Fruit fly (Drosophila melanogaster): ENCODE results near the gene CG4511.

CG4511 gene

dm6 chr3R:10832526-10833165, 21.7 kb upstream of the CG4511 start (continued):
- TF ChIP-seq fkh (GFP tag; optimal IDR thresholded peaks at IDR 0.05) (no peak), dac (GFP tag; optimal IDR thresholded peaks at IDR 0.05) (peak; percentile 68), Smox (GFP tag; optimal IDR thresholded peaks at IDR 0.05) (no peak), CG16779 (tag; optimal IDR thresholded peaks at IDR 0.05) (peak; percentile 79), Eip93F (GFP tag; optimal IDR thresholded peaks at IDR 0.05) (no peak), CG32006 (GFP tag; optimal IDR thresholded peaks at IDR 0.05) (peak; percentile 88), vri (GFP tag; optimal IDR thresholded peaks at IDR 0.05) (no peak), ss (GFP tag; optimal IDR thresholded peaks at IDR 0.05) (peak; percentile 83 to 91), CG6854 (GFP tag; optimal IDR thresholded peaks at IDR 0.05) (no peak), CG15336 (GFP tag; IDR thresholded peaks at IDR 0.05) (peak; percentile 89), Ets21C (GFP tag; optimal IDR thresholded peaks at IDR 0.05) (no peak), CG6808 (GFP tag; optimal IDR thresholded peaks at IDR 0.05) (peak; percentile 93), topi (GFP tag; optimal IDR thresholded peaks at IDR 0.05) (peak; percentile 48), esn (GFP tag; optimal IDR thresholded peaks at IDR 0.05) (no peak), salr (GFP tag; optimal IDR thresholded peaks at IDR 0.05) (peak; percentile 37 to 86), Hr38 (GFP tag; optimal IDR thresholded peaks at IDR 0.05) (no peak), fd59A (GFP tag; optimal IDR thresholded peaks at IDR 0.05) (peak; percentile 73), CG11294 (GFP tag; IDR thresholded peaks at IDR 0.05) (peak; percentile 87), Sox15 (GFP tag; optimal IDR thresholded peaks at IDR 0.05) (no peak), Hr4 (GFP tag; optimal IDR thresholded peaks at IDR 0.05) (peak; percentile 83), Eip75B (GFP tag; optimal IDR thresholded peaks at IDR 0.05) (peak; percentile 88)

dm6 chr3R:10834893-10835292, 19.4 kb upstream of the CG4511 start:
- peak; percentile 92 for TF ChIP-seq CG11902 (GFP tag; optimal IDR thresholded peaks at IDR 0.05)
- TF ChIP-seq CG15336 (GFP tag; IDR thresholded peaks at IDR 0.05) = peak; percentile 97
- peak; percentile 95 for TF ChIP-seq CG10631 (GFP tag; optimal IDR thresholded peaks at IDR 0.05)
- peak; percentile 88 for TF ChIP-seq Blimp-1 (GFP tag; optimal IDR thresholded peaks at IDR 0.05)
- TF ChIP-seq fkh (GFP tag; optimal IDR thresholded peaks at IDR 0.05) = no peak
- TF ChIP-seq Lpt (GFP tag; optimal IDR thresholded peaks at IDR 0.05) = peak; percentile 97
- peak; percentile 95 for TF ChIP-seq CG11762 (GFP tag; optimal IDR thresholded peaks at IDR 0.05; ENCODE audit: insufficient read depth)
- peak; percentile 97 for TF ChIP-seq CG8119 (GFP tag; IDR thresholded peaks at IDR 0.05)
- TF ChIP-seq vri (GFP tag; optimal IDR thresholded peaks at IDR 0.05) = peak; percentile 94
- TF ChIP-seq cyc (GFP tag; optimal IDR thresholded peaks at IDR 0.05) = peak; percentile 95
- TF ChIP-seq Hr38 (GFP tag; optimal IDR thresholded peaks at IDR 0.05) = no peak
- peak; percentile 97 for TF ChIP-seq acj6 (GFP tag; optimal IDR thresholded peaks at IDR 0.05)
- peak; percentile 97 for TF ChIP-seq CG6792 (GFP tag; optimal IDR thresholded peaks at IDR 0.05)
- TF ChIP-seq CG6854 (GFP tag; optimal IDR thresholded peaks at IDR 0.05) = peak; percentile 96
- TF ChIP-seq eg (GFP tag; IDR thresholded peaks at IDR 0.05) = peak; percentile 97
- peak; percentile 95 for TF ChIP-seq CG8632 (GFP tag; optimal IDR thresholded peaks at IDR 0.05)
- TF ChIP-seq Sox102F (GFP tag; optimal IDR thresholded peaks at IDR 0.05) = peak; percentile 95
- peak; percentile 86 for TF ChIP-seq Ets21C (GFP tag; optimal IDR thresholded peaks at IDR 0.05)
- peak; percentile 92 for TF ChIP-seq CG8319 (GFP tag; optimal IDR thresholded peaks at IDR 0.05)
- TF ChIP-seq fd59A (GFP tag; optimal IDR thresholded peaks at IDR 0.05) = peak; percentile 93
- peak; percentile 96 for TF ChIP-seq esn (GFP tag; optimal IDR thresholded peaks at IDR 0.05)
- peak; percentile 92 for TF ChIP-seq Smox (GFP tag; optimal IDR thresholded peaks at IDR 0.05)
- TF ChIP-seq CG4318 (GFP tag; optimal IDR thresholded peaks at IDR 0.05) = peak; percentile 93
- peak; percentile 86 for TF ChIP-seq Hr39 (GFP tag; optimal IDR thresholded peaks at IDR 0.05)
- TF ChIP-seq Eip78C (GFP tag) = peak; percentile 99
- TF ChIP-seq CG16779 (tag; optimal IDR thresholded peaks at IDR 0.05) = peak; percentile 94
- peak; percentile 88 to 93 for TF ChIP-seq salr (GFP tag; optimal IDR thresholded peaks at IDR 0.05)
- TF ChIP-seq dsx (GFP tag; optimal IDR thresholded peaks at IDR 0.05; ENCODE audit: poor library complexity, severe bottlenecking) = peak; percentile 93
- peak; percentile 95 for TF ChIP-seq Ets96B (tag; optimal IDR thresholded peaks at IDR 0.05)
- TF ChIP-seq Gug (GFP tag; IDR thresholded peaks at IDR 0.05) = peak; percentile 88
- peak; percentile 95 for TF ChIP-seq lz (GFP tag; optimal IDR thresholded peaks at IDR 0.05)
- TF ChIP-seq Sox14 (GFP tag; optimal IDR thresholded peaks at IDR 0.05) = peak; percentile 90
- peak; percentile 98 for TF ChIP-seq CG6163 (GFP tag; IDR thresholded peaks at IDR 0.05)
- TF ChIP-seq CG6808 (GFP tag; optimal IDR thresholded peaks at IDR 0.05) = peak; percentile 96
- TF ChIP-seq Sox15 (GFP tag; optimal IDR thresholded peaks at IDR 0.05) = peak; percentile 90
- peak; percentile 93 for TF ChIP-seq pdm3 (GFP tag; optimal IDR thresholded peaks at IDR 0.05)
- peak; percentile 95 to 98 for TF ChIP-seq ss (GFP tag; optimal IDR thresholded peaks at IDR 0.05)
- peak; percentile 99 for TF ChIP-seq svp (GFP tag)
- peak; percentile 98 for TF ChIP-seq Eip93F (GFP tag; optimal IDR thresholded peaks at IDR 0.05)
- TF ChIP-seq net (GFP tag; optimal IDR thresholded peaks at IDR 0.05) = peak; percentile 95
- TF ChIP-seq CG11294 (GFP tag; IDR thresholded peaks at IDR 0.05) = peak; percentile 89

Measured in whole organism, prepupa.